Worm (Caenorhabditis elegans): Measurements from ENCODE around the gene mcm-6.

The mcm-6 gene

DNA sequence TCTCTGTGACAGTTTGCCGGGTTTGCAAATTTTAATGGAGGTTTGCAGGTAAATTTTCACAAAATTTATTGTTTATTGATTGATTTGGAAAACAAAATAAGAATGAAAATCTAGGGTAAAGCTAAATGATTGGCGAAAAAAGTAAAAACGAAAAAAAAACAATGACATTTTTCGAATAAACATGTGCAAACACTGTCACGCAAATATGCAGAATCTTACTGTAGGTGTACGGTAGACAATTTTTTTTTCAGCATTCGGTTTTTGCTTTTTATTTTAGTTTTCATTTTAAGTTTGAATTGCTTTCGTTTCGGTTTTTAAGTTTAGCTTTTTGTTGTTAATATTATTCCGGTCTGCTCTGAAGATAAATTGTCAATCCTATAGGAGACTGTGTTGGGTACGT, 23.7 kb downstream of the mcm-6 start:
- TF ChIP-seq zfp-2 (tag; optimal IDR thresholded peaks at IDR 0.05): no peak
- TF ChIP-seq madf-9 (GFP tag; conservative IDR thresholded peaks at IDR 0.05): no peak
- no peak for TF ChIP-seq zfp-3 (GFP tag; conservative IDR thresholded peaks at IDR 0.05)
- no peak for TF ChIP-seq mdl-1 (tag; optimal IDR thresholded peaks at IDR 0.05)
- no peak for TF ChIP-seq ces-1 (GFP tag; optimal IDR thresholded peaks at IDR 0.05)
- TF ChIP-seq zag-1 (tag; optimal IDR thresholded peaks at IDR 0.05): no peak
- TF ChIP-seq ama-1 (optimal IDR thresholded peaks at IDR 0.05): no peak
- peak; percentile 34 for TF ChIP-seq unc-130 (GFP tag; optimal IDR thresholded peaks at IDR 0.05)
- no peak for TF ChIP-seq nhr-6 (tag; optimal IDR thresholded peaks at IDR 0.05)
- TF ChIP-seq lsy-2 (tag; optimal IDR thresholded peaks at IDR 0.05): peak in 1 of 2 experiments; percentile 79
- no peak for TF ChIP-seq nhr-11 (tag; optimal IDR thresholded peaks at IDR 0.05)
- peak; percentile 23 for TF ChIP-seq T20F7.1 (GFP tag; optimal IDR thresholded peaks at IDR 0.05)

DNA sequence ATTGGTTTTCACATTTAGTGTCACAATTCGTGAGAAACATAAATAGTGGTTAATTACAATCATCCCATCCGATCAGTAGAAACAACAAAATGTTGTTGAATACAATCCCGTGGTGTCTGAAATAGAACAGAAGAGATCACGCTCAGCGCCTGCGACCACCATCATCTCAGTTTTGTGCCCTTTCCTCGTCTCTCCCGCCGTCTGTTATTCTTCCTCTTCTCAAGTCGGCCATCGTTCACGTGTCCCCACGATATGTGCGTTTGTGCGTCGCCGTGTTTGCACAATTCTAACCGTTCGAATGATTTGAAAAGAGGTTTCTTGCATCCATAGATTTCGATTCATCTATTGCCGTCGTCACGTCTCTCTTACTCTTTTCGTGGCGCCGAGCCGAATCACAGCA, 24.6 kb downstream of the mcm-6 start, which contains the start of gene panl-3:
Gene panl-3 (plus strand): TSS at position 294 of the 400 bp plus-strand sequence.
- no peak for TF ChIP-seq ZK337.2 (GFP tag; IDR thresholded peaks at IDR 0.05)
- no peak for TF ChIP-seq aly-2 (tag; optimal IDR thresholded peaks at IDR 0.05)
- 0 out of 2 replicates have a peak, but pooled peaks have one; percentile 24 for TF ChIP-seq lin-1 (GFP tag; IDR thresholded peaks at IDR 0.05)
- no peak for TF ChIP-seq zip-11 (GFP tag; IDR thresholded peaks at IDR 0.05)
- TF ChIP-seq nhr-77 (tag; optimal IDR thresholded peaks at IDR 0.05): no peak
- peak in 1 of 2 experiments; percentile 32 for TF ChIP-seq hif-1 (tag; optimal IDR thresholded peaks at IDR 0.05)
- no peak for TF ChIP-seq nhr-76 (tag; optimal IDR thresholded peaks at IDR 0.05)
- TF ChIP-seq fkh-10 (GFP tag; optimal IDR thresholded peaks at IDR 0.05): no peak
- TF ChIP-seq dmd-6 (GFP tag; IDR thresholded peaks at IDR 0.05): peak; percentile 43
- no peak for TF ChIP-seq ZK546.5 (tag; optimal IDR thresholded peaks at IDR 0.05)
- no peak for TF ChIP-seq dmd-9 (GFP tag; IDR thresholded peaks at IDR 0.05)
- TF ChIP-seq ctbp-1 (GFP tag; IDR thresholded peaks at IDR 0.05): no peak
- TF ChIP-seq mxl-3 (GFP tag; optimal IDR thresholded peaks at IDR 0.05): peak; percentile 89
- TF ChIP-seq Y75B8A.6 (GFP tag; IDR thresholded peaks at IDR 0.05): no peak
- TF ChIP-seq ztf-7 (tag; optimal IDR thresholded peaks at IDR 0.05): peak; percentile 28
- TF ChIP-seq lin-15B (tag; optimal IDR thresholded peaks at IDR 0.05): no peak
- peak; percentile 45 for TF ChIP-seq lin-13 (GFP tag; optimal IDR thresholded peaks at IDR 0.05)
- no peak for TF ChIP-seq lim-7 (GFP tag; IDR thresholded peaks at IDR 0.05)
- TF ChIP-seq snpc-4 (tag; optimal IDR thresholded peaks at IDR 0.05): no peak
- TF ChIP-seq unc-39 (tag; optimal IDR thresholded peaks at IDR 0.05): no peak
- TF ChIP-seq skn-1 (tag; optimal IDR thresholded peaks at IDR 0.05): no peak
- no peak for TF ChIP-seq attf-4 (tag; optimal IDR thresholded peaks at IDR 0.05)
- TF ChIP-seq pha-4 (GFP tag; IDR thresholded peaks at IDR 0.05): no peak
- peak; percentile 16 for TF ChIP-seq pha-4 (tag; optimal IDR thresholded peaks at IDR 0.05)
- TF ChIP-seq ceh-44 (GFP tag; IDR thresholded peaks at IDR 0.05): no peak
- peak; percentile 59 for TF ChIP-seq rbr-2 (tag; optimal IDR thresholded peaks at IDR 0.05)
- TF ChIP-seq daf-19 (GFP tag; conservative IDR thresholded peaks at IDR 0.05): no peak
- no peak for TF ChIP-seq R02D3.7 (tag; optimal IDR thresholded peaks at IDR 0.05)
- no peak for TF ChIP-seq Y105C5A.15 (GFP tag; IDR thresholded peaks at IDR 0.05)
- TF ChIP-seq egl-43 (GFP tag; IDR thresholded peaks at IDR 0.05): no peak; the same call in 1 of the 2 replicates
- TF ChIP-seq vab-7 (GFP tag; IDR thresholded peaks at IDR 0.05): no peak
- TF ChIP-seq nhr-6 (tag; optimal IDR thresholded peaks at IDR 0.05): peak; percentile 38
- no peak for TF ChIP-seq T20F7.1 (GFP tag; optimal IDR thresholded peaks at IDR 0.05)
- TF ChIP-seq unc-130 (GFP tag; optimal IDR thresholded peaks at IDR 0.05): no peak
- TF ChIP-seq D1046.2 (GFP tag; IDR thresholded peaks at IDR 0.05): no peak
- TF ChIP-seq nhr-48 (tag; optimal IDR thresholded peaks at IDR 0.05): no peak
- peak; percentile 67 to 95 for TF ChIP-seq mdl-1 (tag; optimal IDR thresholded peaks at IDR 0.05)
- TF ChIP-seq nhr-10 (tag; optimal IDR thresholded peaks at IDR 0.05): no peak
- TF ChIP-seq daf-8 (GFP tag; IDR thresholded peaks at IDR 0.05): no peak
- no peak for TF ChIP-seq sdz-12 (GFP tag; optimal IDR thresholded peaks at IDR 0.05)
- no peak for TF ChIP-seq madf-9 (GFP tag; conservative IDR thresholded peaks at IDR 0.05)
- TF ChIP-seq mxl-2 (GFP tag; conservative IDR thresholded peaks at IDR 0.05): no peak
- peak; percentile 78 for TF ChIP-seq hlh-11 (tag; optimal IDR thresholded peaks at IDR 0.05)
- no peak for TF ChIP-seq spr-1 (tag; optimal IDR thresholded peaks at IDR 0.05)
- TF ChIP-seq F37D6.2 (tag; optimal IDR thresholded peaks at IDR 0.05): no peak
